Worm (Caenorhabditis elegans) whole organism, L4 larva: ENCODE data around the gene sre-56.

Source experiments
- F10B5.3 ChIP-seq: sonication (generic microtip); optimal IDR thresholded peaks from 2 replicates; lab custom pipeline; 2016; ENCODE audit warnings: mild to moderate bottlenecking, missing genetic modification characterization, missing compliant biosample characterization
- F37D6.2 ChIP-seq: sonication (generic microtip); optimal IDR thresholded peaks from 2 replicates; lab custom pipeline; 2016; ENCODE audit warnings: mild to moderate bottlenecking, missing genetic modification characterization, missing compliant biosample characterization
- T20F7.1 ChIP-seq: fragments of 200-800 bp; sonication (Bioruptor generic); optimal IDR thresholded peaks from 2 replicates; lab custom pipeline; 2018; ENCODE audit warnings: mild to moderate bottlenecking, missing genetic modification characterization, missing compliant biosample characterization
- Y48G9A.11 ChIP-seq: fragments of 200-800 bp; sonication (Bioruptor generic); IDR thresholded peaks from 2 replicates; pipeline ENCODE4 v1.3.6; 2022; ENCODE audit warnings: missing genetic modification reagents, missing genetic modification characterization, missing compliant biosample characterization
- aha-1 ChIP-seq: fragments of 150-350 bp; peaks from one replicate; lab custom pipeline; 2014; ENCODE audit warnings: missing biosample characterization, missing genetic modification characterization
- aly-2 ChIP-seq: sonication (generic microtip); optimal IDR thresholded peaks from 2 replicates; lab custom pipeline; 2018; ENCODE audit warnings: missing biosample characterization, missing genetic modification characterization
- ama-1 ChIP-seq: fragments of 150-350 bp; optimal IDR thresholded peaks from 2 replicates; lab custom pipeline; 2014; ENCODE audit warnings: inconsistent platforms, mixed read lengths
- ceh-28 ChIP-seq: fragments of 150-350 bp; optimal IDR thresholded peaks from 2 replicates; lab custom pipeline; 2014; ENCODE audit warnings: missing biosample characterization, missing genetic modification reagents, missing genetic modification characterization
- cey-2 ChIP-seq: sonication (generic microtip); optimal IDR thresholded peaks from 3 replicates; lab custom pipeline; 2017; ENCODE audit warnings: missing genetic modification characterization, mild to moderate bottlenecking, missing compliant biosample characterization, antibody characterized with exemption, borderline replicate concordance; ENCODE audit not compliant: insufficient read depth
- ctbp-1 ChIP-seq: fragments of 200-800 bp; sonication (Bioruptor generic); IDR thresholded peaks from 2 replicates; pipeline ENCODE4 v1.3.6; 2022; ENCODE audit warnings: missing genetic modification reagents, missing genetic modification characterization, missing compliant biosample characterization
- daf-12 ChIP-seq: fragments of 150-350 bp; optimal IDR thresholded peaks from 2 replicates; lab custom pipeline; 2014; ENCODE audit warnings: missing biosample characterization, missing genetic modification reagents, missing genetic modification characterization
- daf-16 ChIP-seq, 3 experiments: sonication (generic microtip); optimal IDR thresholded peaks; 2 replicates each; lab custom pipeline; 2016 to 2017; ENCODE audit warnings: missing genetic modification characterization in 3 of 3, missing genetic modification reagents in 3 of 3, mild to moderate bottlenecking in 2 of 3, missing compliant biosample characterization in 2 of 3, missing biosample characterization in 1 of 3, moderate library complexity in 1 of 3
- dmd-8 ChIP-seq: fragments of 200-800 bp; sonication (Bioruptor generic); IDR thresholded peaks from 2 replicates; pipeline ENCODE4 v1.3.6; 2022; ENCODE audit warnings: missing genetic modification characterization, missing compliant biosample characterization
- dmd-9 ChIP-seq: fragments of 200-800 bp; sonication (Bioruptor generic); IDR thresholded peaks from 2 replicates; pipeline ENCODE4 v1.3.6; 2022; ENCODE audit warnings: missing genetic modification reagents, missing genetic modification characterization, missing compliant biosample characterization
- dpl-1 ChIP-seq: fragments of 150-350 bp; optimal IDR thresholded peaks from 2 replicates; lab custom pipeline; 2014; ENCODE audit warnings: missing biosample characterization, missing genetic modification reagents, missing genetic modification characterization
- dve-1 ChIP-seq: sonication (generic microtip); optimal IDR thresholded peaks from 2 replicates; lab custom pipeline; 2017; ENCODE audit warnings: antibody characterized with exemption, mild to moderate bottlenecking, missing genetic modification characterization, missing compliant biosample characterization; ENCODE audit not compliant: insufficient read depth
- egl-43 ChIP-seq: fragments of 200-800 bp; sonication (Bioruptor generic); IDR thresholded peaks from 2 replicates; pipeline ENCODE4 v1.3.6; 2022; ENCODE audit warnings: missing genetic modification reagents, missing genetic modification characterization, missing compliant biosample characterization
- fos-1 ChIP-seq: fragments of 150-350 bp; optimal IDR thresholded peaks from 2 replicates; lab custom pipeline; 2014; ENCODE audit warnings: missing biosample characterization, missing genetic modification characterization
- gei-8 ChIP-seq: fragments of 200-800 bp; sonication (Bioruptor generic); optimal IDR thresholded peaks from 2 replicates; lab custom pipeline; 2018; ENCODE audit warnings: mild to moderate bottlenecking, missing genetic modification characterization, missing compliant biosample characterization
- hlh-30 ChIP-seq: sonication (generic microtip); optimal IDR thresholded peaks from 2 replicates; lab custom pipeline; 2017; ENCODE audit warnings: antibody characterized with exemption, mild to moderate bottlenecking, missing genetic modification characterization, missing compliant biosample characterization; ENCODE audit not compliant: insufficient read depth
- lin-29 ChIP-seq: fragments of 200-800 bp; sonication (Bioruptor generic); IDR thresholded peaks from 2 replicates; pipeline ENCODE4 v1.3.6; 2022; ENCODE audit warnings: missing genetic modification reagents, missing genetic modification characterization, missing compliant biosample characterization
- lin-38 ChIP-seq: fragments of 200-800 bp; sonication (Bioruptor generic); IDR thresholded peaks from 2 replicates; pipeline ENCODE4 v1.3.6; 2022; ENCODE audit warnings: missing genetic modification reagents, missing genetic modification characterization, missing compliant biosample characterization
- madf-5 ChIP-seq, 2 experiments: fragments of 200-800 bp; sonication (Bioruptor generic); IDR thresholded peaks; 2 replicates each; pipeline ENCODE4 v1.3.6; 2022; ENCODE audit warnings: missing compliant biosample characterization in 2 of 2, missing genetic modification characterization in 2 of 2
- mep-1 ChIP-seq: fragments of 150-350 bp; sonication (generic microtip); optimal IDR thresholded peaks from 3 replicates; lab custom pipeline; 2014; ENCODE audit warnings: missing biosample characterization, missing genetic modification characterization
- mes-2 ChIP-seq: sonication (generic microtip); optimal IDR thresholded peaks from 2 replicates; lab custom pipeline; 2016; ENCODE audit warnings: missing genotype, mild to moderate bottlenecking, missing genetic modification characterization, missing compliant biosample characterization; ENCODE audit not compliant: poor library complexity, severe bottlenecking
- mxl-3 ChIP-seq: fragments of 200-800 bp; sonication (Bioruptor generic); optimal IDR thresholded peaks from 2 replicates; lab custom pipeline; 2018; ENCODE audit warnings: mild to moderate bottlenecking, missing genetic modification characterization, missing compliant biosample characterization
- nhr-10 ChIP-seq: fragments of 150-350 bp; optimal IDR thresholded peaks from 2 replicates; lab custom pipeline; 2014; ENCODE audit warnings: missing biosample characterization, missing genetic modification characterization
- nhr-102 ChIP-seq: sonication (generic microtip); optimal IDR thresholded peaks from 2 replicates; lab custom pipeline; 2016; ENCODE audit warnings: mild to moderate bottlenecking, missing genetic modification characterization, moderate library complexity, missing compliant biosample characterization
- nhr-111 ChIP-seq: fragments of 200-800 bp; sonication (Bioruptor generic); optimal IDR thresholded peaks from 2 replicates; lab custom pipeline; 2018; ENCODE audit warnings: mild to moderate bottlenecking, missing genetic modification characterization, missing compliant biosample characterization
- nhr-41 ChIP-seq: fragments of 200-800 bp; sonication (Bioruptor generic); IDR thresholded peaks from 2 replicates; pipeline ENCODE4 v1.3.6; 2022; ENCODE audit warnings: missing genetic modification reagents, missing genetic modification characterization, missing compliant biosample characterization
- nhr-48 ChIP-seq: sonication (generic microtip); optimal IDR thresholded peaks from 2 replicates; lab custom pipeline; 2016; ENCODE audit warnings: mild to moderate bottlenecking, missing genetic modification characterization, missing compliant biosample characterization
- nhr-6 ChIP-seq: fragments of 150-350 bp; optimal IDR thresholded peaks from 2 replicates; lab custom pipeline; 2014; ENCODE audit warnings: missing biosample characterization, missing genetic modification characterization
- nhr-76 ChIP-seq: fragments of 150-350 bp; optimal IDR thresholded peaks from 2 replicates; lab custom pipeline; 2014; ENCODE audit warnings: missing biosample characterization, missing genetic modification characterization
- rbr-2 ChIP-seq: sonication (generic microtip); optimal IDR thresholded peaks from 2 replicates; lab custom pipeline; 2016; ENCODE audit warnings: missing genotype, missing genetic modification characterization, missing compliant biosample characterization
- saeg-2 ChIP-seq: fragments of 200-800 bp; sonication (Bioruptor generic); IDR thresholded peaks from 2 replicates; pipeline ENCODE4 v1.3.6; 2022; ENCODE audit warnings: missing genetic modification reagents, missing genetic modification characterization, missing compliant biosample characterization
- sdz-12 ChIP-seq: fragments of 200-800 bp; sonication (Bioruptor generic); optimal IDR thresholded peaks from 2 replicates; lab custom pipeline; 2018; ENCODE audit warnings: mild to moderate bottlenecking, missing genetic modification characterization, missing compliant biosample characterization
- skn-1 ChIP-seq: fragments of 150-350 bp; optimal IDR thresholded peaks from 2 replicates; lab custom pipeline; 2014; ENCODE audit warnings: missing biosample characterization, missing genetic modification characterization
- spr-1 ChIP-seq: sonication (generic microtip); optimal IDR thresholded peaks from 2 replicates; lab custom pipeline; 2016; ENCODE audit warnings: mild to moderate bottlenecking, missing genetic modification characterization, missing compliant biosample characterization
- unc-130 ChIP-seq: sonication (generic microtip); optimal IDR thresholded peaks from 2 replicates; lab custom pipeline; 2016; ENCODE audit warnings: missing genetic modification reagents, missing genetic modification characterization, missing compliant biosample characterization
- unc-62 ChIP-seq, 3 experiments: fragments of 150-350 bp in 1 of 3; sonication (generic microtip); optimal IDR thresholded peaks in 2 of 3; peaks in 1 of 3; 1 replicate in 1 of 3; 2 replicates in 2 of 3; lab custom pipeline; 2014 to 2017; ENCODE audit warnings: missing biosample characterization in 3 of 3, missing genetic modification characterization in 3 of 3, missing genetic modification reagents in 3 of 3, missing genotype in 1 of 3
- zag-1 ChIP-seq: fragments of 150-350 bp; optimal IDR thresholded peaks from 2 replicates; lab custom pipeline; 2014; ENCODE audit warnings: missing biosample characterization, missing genetic modification characterization
- zfp-2 ChIP-seq: sonication (generic microtip); optimal IDR thresholded peaks from 2 replicates; lab custom pipeline; 2016; ENCODE audit warnings: mild to moderate bottlenecking, missing genetic modification characterization, missing compliant biosample characterization
- zip-2 ChIP-seq: fragments of 150-350 bp; optimal IDR thresholded peaks from 2 replicates; lab custom pipeline; 2014; ENCODE audit warnings: missing biosample characterization, missing genetic modification characterization

The sre-56 gene

DNA sequence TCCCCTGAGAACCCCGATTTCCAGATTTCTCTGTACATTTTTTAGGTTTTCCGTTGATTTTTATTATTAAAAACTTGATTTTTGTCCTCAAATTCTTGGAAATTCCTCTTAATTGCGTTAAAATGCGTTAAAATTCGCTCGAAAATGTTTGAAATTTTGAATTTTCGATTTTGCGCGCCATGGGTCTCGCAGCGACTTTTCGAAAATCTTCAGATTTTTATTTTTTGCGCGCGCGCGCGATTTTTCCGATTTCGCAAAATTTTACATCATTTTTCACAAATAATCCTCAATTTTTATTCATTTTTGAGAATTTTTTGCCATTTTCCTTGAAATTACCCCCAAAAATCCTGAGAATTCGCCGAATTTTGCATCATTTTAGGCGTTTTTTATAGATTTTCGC lies 40.2 kb upstream of the sre-56 start:
- TF ChIP-seq dpl-1 (GFP tag; lab: Kevin White, UChicago) (no peak), mep-1 (tag; lab: Kevin White, UChicago) (no peak), dve-1 (tag; lab: Kevin White, UChicago) (no peak), mxl-3 (GFP tag; lab: Kevin White, UChicago) (no peak), saeg-2 (GFP tag; lab: Robert Waterston, UW) (no peak), dmd-9 (GFP tag; lab: Robert Waterston, UW) (no peak), hlh-30 (no peak), ceh-28 (no peak), gei-8 (no peak), nhr-48 (tag; lab: Kevin White, UChicago) (no peak), lin-29 (no peak), cey-2 (tag; lab: Kevin White, UChicago) (no peak), rbr-2 (no peak), daf-12 (tag; lab: Kevin White, UChicago) (no peak), fos-1 (tag; lab: Kevin White, UChicago) (no peak), dmd-8 (GFP tag; lab: Robert Waterston, UW) (no peak), nhr-10 (tag; lab: Kevin White, UChicago) (no peak), zfp-2 (tag; lab: Kevin White, UChicago) (no peak), nhr-41 (GFP tag; lab: Robert Waterston, UW) (no peak), sdz-12 (GFP tag; lab: Kevin White, UChicago) (no peak), lin-38 (GFP tag; lab: Robert Waterston, UW) (peak; percentile 50), nhr-111 (GFP tag; lab: Kevin White, UChicago) (no peak), spr-1 (tag; lab: Kevin White, UChicago) (no peak), skn-1 (no peak), Y48G9A.11 (GFP tag; lab: Robert Waterston, UW) (peak; percentile 84), F37D6.2 (tag; lab: Kevin White, UChicago) (no peak), unc-130 (peak; percentile 15), unc-62 (GFP tag; optimal IDR thresholded peaks at IDR 0.05 in 1 of 2; lab: Kevin White, UChicago) (peak in 1 of 2 experiments; percentile 86), unc-62 (tag; optimal IDR thresholded peaks at IDR 0.05; lab: Kevin White, UChicago) (no peak), T20F7.1 (GFP tag; lab: Kevin White, UChicago) (no peak), aly-2 (tag; lab: Kevin White, UChicago) (no peak), ctbp-1 (no peak), daf-16 (GFP tag; optimal IDR thresholded peaks at IDR 0.05; lab: Kevin White, UChicago) (no peak), daf-16 (tag; optimal IDR thresholded peaks at IDR 0.05; lab: Kevin White, UChicago) (no peak), madf-5 (GFP tag; IDR thresholded peaks at IDR 0.05; lab: Robert Waterston, UW) (no peak), nhr-102 (tag; lab: Kevin White, UChicago) (no peak), egl-43 (GFP tag; lab: Robert Waterston, UW) (no peak)

DNA sequence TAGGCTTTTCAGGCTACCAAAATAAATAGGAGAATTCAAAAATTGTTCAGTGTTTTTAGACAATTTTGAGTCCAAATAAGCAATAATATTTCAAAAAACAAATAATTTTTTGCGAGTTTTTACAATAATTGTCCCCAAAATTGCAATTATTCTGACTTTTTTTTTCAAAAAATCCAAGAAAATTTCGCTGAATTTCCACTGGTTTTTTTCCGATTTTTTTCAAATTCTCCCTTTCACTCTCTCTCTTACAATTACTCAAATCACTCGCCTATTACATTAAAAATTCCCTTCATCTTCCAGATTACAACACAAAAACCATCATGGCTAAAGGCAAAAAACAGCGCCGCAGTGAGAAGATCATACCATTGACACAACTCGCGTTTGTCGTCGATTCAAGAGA lies 35.2 kb upstream of the sre-56 start, which contains the start of gene Y57A10A.31:
Gene Y57A10A.31 (plus strand): TSS at position 301 of the 400 bp plus-strand sequence.
- TF ChIP-seq nhr-6 (no peak), ama-1 (lab: Kevin White, UChicago) (no peak), nhr-76 (tag; lab: Kevin White, UChicago) (no peak), madf-5 (GFP tag; IDR thresholded peaks at IDR 0.05; lab: Robert Waterston, UW) (no peak), F10B5.3 (tag; lab: Kevin White, UChicago) (no peak), aha-1 (tag; lab: Kevin White, UChicago) (no peak), zag-1 (no peak), zip-2 (no peak), mes-2 (no peak)
